Worm (Caenorhabditis elegans) whole organism, young adult: ENCODE results near the gene F07C6.4.
A peak's percentile ranks its signal among the peaks of the same experiment; 100 is the strongest.

Source experiments
- B0019.2 ChIP-seq: fragments of 200-800 bp; sonication (Bioruptor generic); conservative IDR thresholded peaks from 2 replicates; pipeline ENCODE4 v1.3.6; 2022; ENCODE audit warnings: missing genetic modification reagents, missing genetic modification characterization, missing compliant biosample characterization
- B0336.3 ChIP-seq: fragments of 200-800 bp; sonication (Bioruptor generic); IDR thresholded peaks from 2 replicates; pipeline ENCODE4 v1.3.6; 2022; ENCODE audit warnings: missing genetic modification characterization, missing compliant biosample characterization
- C17E4.6 ChIP-seq: fragments of 200-800 bp; sonication (Bioruptor generic); IDR thresholded peaks from 2 replicates; pipeline ENCODE4 v1.3.6; 2022; ENCODE audit warnings: missing genetic modification reagents, missing genetic modification characterization, missing compliant biosample characterization
- F33H1.4 ChIP-seq: fragments of 200-800 bp; sonication (Bioruptor generic); IDR thresholded peaks from 2 replicates; pipeline ENCODE4 v1.3.6; 2022; ENCODE audit warnings: missing genetic modification reagents, missing genetic modification characterization, missing compliant biosample characterization
- F49E8.2 ChIP-seq: sonication (generic microtip); optimal IDR thresholded peaks from 3 replicates; lab custom pipeline; 2017; ENCODE audit warnings: missing genetic modification characterization, mild to moderate bottlenecking, missing compliant biosample characterization, antibody characterized with exemption, moderate library complexity; ENCODE audit not compliant: insufficient read depth
- T26A5.8 ChIP-seq: sonication (generic microtip); optimal IDR thresholded peaks from 2 replicates; lab custom pipeline; 2016; ENCODE audit warnings: missing genetic modification characterization, missing compliant biosample characterization
- Y53F4B.3 ChIP-seq: fragments of 200-800 bp; sonication (Bioruptor generic); IDR thresholded peaks from 2 replicates; pipeline ENCODE4 v1.3.6; 2022; ENCODE audit warnings: missing genetic modification reagents, missing genetic modification characterization, missing compliant biosample characterization
- Y56A3A.18 ChIP-seq: fragments of 200-800 bp; sonication (Bioruptor generic); IDR thresholded peaks from 2 replicates; pipeline ENCODE4 v1.3.6; 2022; ENCODE audit warnings: missing genetic modification reagents, missing genetic modification characterization, missing compliant biosample characterization
- Y95B8A.8 ChIP-seq: fragments of 200-800 bp; sonication (Bioruptor generic); IDR thresholded peaks from 2 replicates; pipeline ENCODE4 v1.3.6; 2022; ENCODE audit warnings: missing genetic modification reagents, missing genetic modification characterization, missing compliant biosample characterization
- akir-1 ChIP-seq: fragments of 200-800 bp; sonication (Bioruptor generic); optimal IDR thresholded peaks from 2 replicates; lab custom pipeline; 2018; ENCODE audit warnings: mild to moderate bottlenecking, missing genetic modification characterization, moderate library complexity, missing compliant biosample characterization
- athp-1 ChIP-seq: sonication (generic microtip); optimal IDR thresholded peaks from 2 replicates; lab custom pipeline; 2017; ENCODE audit warnings: mild to moderate bottlenecking, missing genetic modification characterization, missing compliant biosample characterization
- attf-3 ChIP-seq: fragments of 200-800 bp; sonication (Bioruptor generic); conservative IDR thresholded peaks from 2 replicates; pipeline ENCODE4 v1.3.6; 2022; ENCODE audit warnings: missing genetic modification reagents, missing genetic modification characterization, missing compliant biosample characterization
- attf-6 ChIP-seq: fragments of 200-800 bp; sonication (Bioruptor generic); IDR thresholded peaks from 2 replicates; pipeline ENCODE4 v1.3.6; 2022; ENCODE audit warnings: missing genetic modification reagents, missing genetic modification characterization, missing compliant biosample characterization
- bed-2 ChIP-seq: fragments of 200-800 bp; sonication (Bioruptor generic); IDR thresholded peaks from 2 replicates; pipeline ENCODE4 v1.3.6; 2022; ENCODE audit warnings: missing genetic modification reagents, missing genetic modification characterization, missing compliant biosample characterization
- cebp-1 ChIP-seq, 2 experiments: fragments of 200-800 bp in 1 of 2; sonication (Bioruptor generic) in 1 of 2; sonication (generic microtip) in 1 of 2; IDR thresholded peaks in 1 of 2; optimal IDR thresholded peaks in 1 of 2; 2 replicates each; pipeline versions ENCODE4 v1.3.6 to Lab custom; 2017 to 2022; ENCODE audit warnings: missing compliant biosample characterization in 2 of 2, missing genetic modification characterization in 2 of 2, mild to moderate bottlenecking in 1 of 2, missing genetic modification reagents in 1 of 2, moderate library complexity in 1 of 2
- cebp-2 ChIP-seq: fragments of 200-800 bp; sonication (Bioruptor generic); IDR thresholded peaks from 2 replicates; pipeline ENCODE4 v1.3.6; 2022; ENCODE audit warnings: missing genetic modification characterization, missing compliant biosample characterization
- ceh-58 ChIP-seq: fragments of 200-800 bp; sonication (Bioruptor generic); IDR thresholded peaks from 2 replicates; pipeline ENCODE4 v1.3.6; 2022; ENCODE audit warnings: missing genetic modification characterization, missing compliant biosample characterization
- ceh-79 ChIP-seq: sonication (generic microtip); optimal IDR thresholded peaks from 2 replicates; lab custom pipeline; 2017; ENCODE audit warnings: mild to moderate bottlenecking, missing genetic modification characterization, missing compliant biosample characterization
- egl-18 ChIP-seq: fragments of 200-800 bp; sonication (Bioruptor generic); IDR thresholded peaks from 2 replicates; pipeline ENCODE4 v1.3.6; 2022; ENCODE audit warnings: missing genetic modification reagents, missing genetic modification characterization, missing compliant biosample characterization
- egl-44 ChIP-seq: fragments of 200-800 bp; sonication (Bioruptor generic); IDR thresholded peaks from 2 replicates; pipeline ENCODE4 v1.3.6; 2022; ENCODE audit warnings: missing genetic modification reagents, missing genetic modification characterization, missing compliant biosample characterization
- egrh-3 ChIP-seq: fragments of 200-800 bp; sonication (Bioruptor generic); IDR thresholded peaks from 2 replicates; pipeline ENCODE4 v1.3.6; 2022; ENCODE audit warnings: missing genetic modification reagents, missing genetic modification characterization, missing compliant biosample characterization
- ekl-4 ChIP-seq: fragments of 200-800 bp; sonication (Bioruptor generic); IDR thresholded peaks from 2 replicates; pipeline ENCODE4 v1.3.6; 2022; ENCODE audit warnings: missing genetic modification reagents, missing genetic modification characterization, missing compliant biosample characterization
- ets-4 ChIP-seq: fragments of 200-800 bp; sonication (Bioruptor generic); optimal IDR thresholded peaks from 2 replicates; lab custom pipeline; 2018; ENCODE audit warnings: mild to moderate bottlenecking, missing genetic modification characterization, missing compliant biosample characterization
- hlh-26 ChIP-seq: fragments of 200-800 bp; sonication (Bioruptor generic); conservative IDR thresholded peaks from 2 replicates; pipeline ENCODE4 v1.3.6; 2022; ENCODE audit warnings: missing genetic modification reagents, missing genetic modification characterization, missing compliant biosample characterization
- hmg-20 ChIP-seq: fragments of 200-800 bp; sonication (Bioruptor generic); IDR thresholded peaks from 2 replicates; pipeline ENCODE4 v1.3.6; 2022; ENCODE audit warnings: missing genetic modification reagents, missing genetic modification characterization, missing compliant biosample characterization
- hsf-1 ChIP-seq: fragments of 200-800 bp; sonication (Bioruptor generic); IDR thresholded peaks from 2 replicates; pipeline ENCODE4 v1.3.6; 2022; ENCODE audit warnings: missing genetic modification reagents, missing genetic modification characterization, missing compliant biosample characterization
- lin-26 ChIP-seq: fragments of 200-800 bp; sonication (Bioruptor generic); IDR thresholded peaks from 2 replicates; pipeline ENCODE4 v1.3.6; 2022; ENCODE audit warnings: missing genetic modification reagents, missing genetic modification characterization, missing compliant biosample characterization
- lin-35 ChIP-seq, 3 experiments: fragments of 150-350 bp in 2 of 3; sonication (generic microtip) in 1 of 3; optimal IDR thresholded peaks; 2 replicates each; lab custom pipeline; 2014 to 2018; ENCODE audit warnings: missing biosample characterization in 3 of 3, missing genetic modification characterization in 3 of 3, missing genetic modification reagents in 3 of 3
- lin-54 ChIP-seq: fragments of 200-800 bp; sonication (Bioruptor generic); optimal IDR thresholded peaks from 2 replicates; lab custom pipeline; 2018; ENCODE audit warnings: mild to moderate bottlenecking, missing genetic modification characterization, missing compliant biosample characterization
- madf-6 ChIP-seq: fragments of 200-800 bp; sonication (Bioruptor generic); IDR thresholded peaks from 2 replicates; pipeline ENCODE4 v1.3.6; 2022; ENCODE audit warnings: missing genetic modification reagents, missing genetic modification characterization, missing compliant biosample characterization
- mcd-1 ChIP-seq: fragments of 200-800 bp; sonication (Bioruptor generic); IDR thresholded peaks from 2 replicates; pipeline ENCODE4 v1.3.6; 2022; ENCODE audit warnings: missing genetic modification reagents, missing genetic modification characterization, missing compliant biosample characterization
- nhr-27 ChIP-seq: fragments of 200-800 bp; sonication (Bioruptor generic); optimal IDR thresholded peaks from 2 replicates; lab custom pipeline; 2018; ENCODE audit warnings: mild to moderate bottlenecking, missing genetic modification characterization, moderate library complexity, missing compliant biosample characterization
- nhr-90 ChIP-seq: sonication (generic microtip); optimal IDR thresholded peaks from 2 replicates; lab custom pipeline; 2016; ENCODE audit warnings: missing genotype, mild to moderate bottlenecking, missing genetic modification characterization, missing compliant biosample characterization
- rec-8 ChIP-seq, 2 experiments: sonication (generic microtip); optimal IDR thresholded peaks; 2 replicates each; lab custom pipeline; 2016; ENCODE audit warnings: mild to moderate bottlenecking in 2 of 2, missing genetic modification characterization in 2 of 2, missing genetic modification reagents in 2 of 2, missing genotype in 2 of 2, missing biosample characterization in 1 of 2, missing compliant biosample characterization in 1 of 2, moderate library complexity in 1 of 2
- rpc-1 ChIP-seq, 2 experiments: fragments of 150-350 bp in 1 of 2; sonication (generic microtip) in 1 of 2; optimal IDR thresholded peaks; 2 replicates each; lab custom pipeline; 2014 to 2018; ENCODE audit warnings: missing biosample characterization in 1 of 2, missing genetic modification characterization in 1 of 2, missing genetic modification reagents in 1 of 2, missing genotype in 1 of 2
- snpc-1.3 ChIP-seq: sonication (generic microtip); optimal IDR thresholded peaks from 2 replicates; lab custom pipeline; 2017; ENCODE audit warnings: missing genetic modification characterization, mild to moderate bottlenecking, missing compliant biosample characterization, antibody characterized with exemption, moderate library complexity, missing genotype, missing genetic modification reagents; ENCODE audit not compliant: insufficient read depth
- somi-1 ChIP-seq: fragments of 200-800 bp; sonication (Bioruptor generic); optimal IDR thresholded peaks from 2 replicates; lab custom pipeline; 2018; ENCODE audit warnings: mild to moderate bottlenecking, missing genetic modification characterization, missing compliant biosample characterization
- sptf-2 ChIP-seq: fragments of 200-800 bp; sonication (Bioruptor generic); optimal IDR thresholded peaks from 2 replicates; lab custom pipeline; 2018; ENCODE audit warnings: mild to moderate bottlenecking, missing genetic modification characterization, missing compliant biosample characterization
- tbx-9 ChIP-seq: sonication (generic microtip); optimal IDR thresholded peaks from 2 replicates; lab custom pipeline; 2016; ENCODE audit warnings: borderline replicate concordance, missing genetic modification characterization, inconsistent platforms, missing compliant biosample characterization
- tlf-1 ChIP-seq: fragments of 200-800 bp; sonication (Bioruptor generic); optimal IDR thresholded peaks from 2 replicates; lab custom pipeline; 2018; ENCODE audit warnings: mild to moderate bottlenecking, missing genetic modification characterization, missing compliant biosample characterization
- unc-130 ChIP-seq: sonication (generic microtip); optimal IDR thresholded peaks from 2 replicates; lab custom pipeline; 2016; ENCODE audit warnings: missing genetic modification reagents, missing genetic modification characterization, missing compliant biosample characterization
- zfh-2 ChIP-seq: fragments of 200-800 bp; sonication (Bioruptor generic); conservative IDR thresholded peaks from 2 replicates; pipeline ENCODE4 v1.3.6; 2022; ENCODE audit warnings: missing genetic modification reagents, missing genetic modification characterization, missing compliant biosample characterization
- ztf-18 ChIP-seq: sonication (generic microtip); optimal IDR thresholded peaks from 2 replicates; lab custom pipeline; 2016; ENCODE audit warnings: missing genotype, mild to moderate bottlenecking, missing genetic modification characterization, missing compliant biosample characterization
- ztf-22 ChIP-seq: fragments of 200-800 bp; sonication (Bioruptor generic); optimal IDR thresholded peaks from 2 replicates; lab custom pipeline; 2018; ENCODE audit warnings: mild to moderate bottlenecking, missing genetic modification characterization, moderate library complexity, missing compliant biosample characterization
- ztf-28 ChIP-seq: fragments of 200-800 bp; sonication (Bioruptor generic); IDR thresholded peaks from 2 replicates; pipeline ENCODE4 v1.3.6; 2022; ENCODE audit warnings: missing genetic modification reagents, missing genetic modification characterization, missing compliant biosample characterization
- ztf-3 ChIP-seq: fragments of 200-800 bp; sonication (Bioruptor generic); optimal IDR thresholded peaks from 2 replicates; lab custom pipeline; 2018; ENCODE audit warnings: mild to moderate bottlenecking, missing genetic modification characterization, missing compliant biosample characterization

F07C6.4 gene

ce11 chrIV:12781804-12782449, 23.8 kb upstream of the F07C6.4 start (continued):
- TF ChIP-seq ets-4 (GFP tag; lab: Kevin White, UChicago), result no peak
- no peak for TF ChIP-seq egl-18 (GFP tag; lab: Robert Waterston, UW)
- no peak for TF ChIP-seq ztf-28
- no peak for TF ChIP-seq hlh-26 (GFP tag; lab: Robert Waterston, UW)
- TF ChIP-seq ekl-4 (GFP tag; lab: Robert Waterston, UW), result peak; percentile 30; the same call in 1 of the 2 replicates
- TF ChIP-seq snpc-1.3 (tag; lab: Kevin White, UChicago), result peak; percentile 71
- peak; percentile 52; the same call in 1 of the 2 replicates for TF ChIP-seq attf-3
- no peak for TF ChIP-seq ceh-58
- peak; percentile 95 for TF ChIP-seq attf-6 (GFP tag; lab: Robert Waterston, UW)
- no peak for TF ChIP-seq ztf-18
- TF ChIP-seq F33H1.4, result peak; percentile 60
- TF ChIP-seq tbx-9, result no peak
- peak; percentile 58 for TF ChIP-seq mcd-1 (GFP tag; lab: Robert Waterston, UW)
- peak; percentile 82 for TF ChIP-seq madf-6 (GFP tag; lab: Robert Waterston, UW)
- TF ChIP-seq ztf-22 (GFP tag; lab: Kevin White, UChicago), result no peak
- TF ChIP-seq nhr-27 (tag; lab: Kevin White, UChicago), result no peak
- peak; percentile 75; the same call in 1 of the 2 replicates for TF ChIP-seq C17E4.6 (GFP tag; lab: Robert Waterston, UW)
- TF ChIP-seq ztf-3 (GFP tag; lab: Kevin White, UChicago), result no peak
- TF ChIP-seq B0019.2, result 0 out of 2 replicates have a peak, but pooled peaks have one; percentile 31
- TF ChIP-seq B0336.3 (GFP tag; lab: Robert Waterston, UW), result 0 out of 2 replicates have a peak, but pooled peaks have one; percentile 36
- no peak for TF ChIP-seq T26A5.8 (tag; lab: Kevin White, UChicago)
- TF ChIP-seq cebp-1 (GFP tag; IDR thresholded peaks at IDR 0.05; lab: Robert Waterston, UW), result no peak
- TF ChIP-seq cebp-1 (tag; optimal IDR thresholded peaks at IDR 0.05; lab: Kevin White, UChicago), result no peak
- TF ChIP-seq hmg-20 (GFP tag; lab: Robert Waterston, UW), result no peak
- TF ChIP-seq egl-44 (GFP tag; lab: Robert Waterston, UW), result no peak
- TF ChIP-seq cebp-2 (GFP tag; lab: Robert Waterston, UW), result no peak
- no peak for TF ChIP-seq unc-130
- no peak for TF ChIP-seq tlf-1 (GFP tag; lab: Kevin White, UChicago)
- no peak for TF ChIP-seq rpc-1 (optimal IDR thresholded peaks at IDR 0.05; lab: Kevin White, UChicago)
- no peak for TF ChIP-seq rpc-1 (tag; optimal IDR thresholded peaks at IDR 0.05; lab: Kevin White, UChicago)
- peak; percentile 58 for TF ChIP-seq F49E8.2 (tag; lab: Kevin White, UChicago)
- TF ChIP-seq Y95B8A.8 (GFP tag; lab: Robert Waterston, UW), result peak; percentile 54; the same call in 1 of the 2 replicates
- no peak; the same call in 1 of the 2 replicates for TF ChIP-seq lin-26
- TF ChIP-seq Y53F4B.3 (GFP tag; lab: Robert Waterston, UW), result no peak
- no peak for TF ChIP-seq lin-35 (GFP tag; optimal IDR thresholded peaks at IDR 0.05; lab: Kevin White, UChicago)
- peak; percentile 34 for TF ChIP-seq lin-54
- 0 out of 2 replicates have a peak, but pooled peaks have one; percentile 23 for TF ChIP-seq Y56A3A.18 (GFP tag; lab: Robert Waterston, UW)
- no peak for TF ChIP-seq athp-1
- peak; percentile 56; the same call in 1 of the 2 replicates for TF ChIP-seq hsf-1 (GFP tag; lab: Robert Waterston, UW)
- TF ChIP-seq egrh-3, result no peak
- TF ChIP-seq zfh-2 (GFP tag; lab: Robert Waterston, UW), result no peak
- no peak for TF ChIP-seq bed-2 (GFP tag; lab: Robert Waterston, UW)
- no peak for TF ChIP-seq rec-8 (tag; optimal IDR thresholded peaks at IDR 0.05; lab: Kevin White, UChicago)
- TF ChIP-seq nhr-90 (tag; lab: Kevin White, UChicago), result no peak
- TF ChIP-seq somi-1 (GFP tag; lab: Kevin White, UChicago), result no peak
- TF ChIP-seq akir-1 (GFP tag; lab: Kevin White, UChicago), result no peak
- TF ChIP-seq ceh-79 (tag; lab: Kevin White, UChicago), result no peak
- TF ChIP-seq sptf-2 (GFP tag; lab: Kevin White, UChicago), result no peak
